Fruit fly (Drosophila melanogaster) whole organism: ENCODE measurements around the gene RtcB.

Source experiments
- CG8478 ChIP-seq: fragments of >200 bp; optimal IDR thresholded peaks from 2 replicates; lab custom pipeline; 2018; ENCODE audit warnings: inconsistent platforms
- Dll ChIP-seq: fragments of >200 bp; optimal IDR thresholded peaks from 2 replicates; lab custom pipeline; 2017
- EcR ChIP-seq, 2 experiments: fragments of >200 bp; optimal IDR thresholded peaks; 2 replicates each; lab custom pipeline; 2017; ENCODE audit warnings: missing biosample characterization in 2 of 2, missing genetic modification characterization in 2 of 2, missing genetic modification reagents in 2 of 2
- pan ChIP-seq: fragments of >200 bp; optimal IDR thresholded peaks from 2 replicates; lab custom pipeline; 2017
- psq ChIP-seq: fragments of >200 bp; optimal IDR thresholded peaks from 2 replicates; lab custom pipeline; 2017
- usp ChIP-seq: fragments of >200 bp; optimal IDR thresholded peaks from 2 replicates; lab custom pipeline; 2017; ENCODE audit warnings: missing biosample characterization, missing genetic modification characterization, mixed read lengths

- TF ChIP-seq usp (GFP tag; lab: Kevin White, UChicago) (no peak), psq (no peak), CG8478 (lab: Kevin White, UChicago) (no peak), pan (lab: Kevin White, UChicago) (no peak), Dll (lab: Kevin White, UChicago) (no peak), EcR (GFP tag; optimal IDR thresholded peaks at IDR 0.05; lab: Kevin White, UChicago) (no peak)
These were observed 39.3 kb downstream of the RtcB start for dm6 chr2L:19469751-19470150.
